Fruit fly (Drosophila melanogaster) whole organism, embryonic: ENCODE measurements around the gene Baldspot.

Experiments
- B-H2 ChIP-seq: fragments of 200-800 bp; sonication (Bioruptor generic); optimal IDR thresholded peaks from 2 replicates; lab custom pipeline; 2018; ENCODE audit warnings: missing biosample characterization, mild to moderate bottlenecking, missing genetic modification characterization
- Bdp1 ChIP-seq: fragments of 200-800 bp; sonication (Bioruptor generic); optimal IDR thresholded peaks from 3 replicates; lab custom pipeline; 2016; ENCODE audit warnings: missing biosample characterization, missing genetic modification characterization
- Blimp-1 ChIP-seq: fragments of 200-800 bp; sonication (Bioruptor generic); optimal IDR thresholded peaks from 3 replicates; lab custom pipeline; 2018; ENCODE audit warnings: missing biosample characterization, missing genetic modification characterization, mild to moderate bottlenecking, moderate library complexity, missing genetic modification reagents
- CG10321 ChIP-seq: fragments of 200-800 bp; sonication (Bioruptor generic); IDR thresholded peaks from 2 replicates; pipeline ENCODE4 v1.3.6; 2022; ENCODE audit warnings: missing biosample characterization, missing genetic modification characterization
- CG10959 ChIP-seq: fragments of 200-800 bp; sonication (Bioruptor generic); IDR thresholded peaks from 2 replicates; pipeline ENCODE4 v1.3.6; 2022; ENCODE audit warnings: missing biosample characterization, missing genetic modification characterization
- CG11398 ChIP-seq: fragments of 200-800 bp; sonication (Bioruptor generic); optimal IDR thresholded peaks from 2 replicates; lab custom pipeline; 2016; ENCODE audit warnings: missing biosample characterization, missing genetic modification characterization
- CG12219 ChIP-seq: fragments of 200-800 bp; sonication (Bioruptor generic); optimal IDR thresholded peaks from 3 replicates; lab custom pipeline; 2018; ENCODE audit warnings: missing biosample characterization, mild to moderate bottlenecking, missing genetic modification characterization
- CG17186 ChIP-seq: fragments of 200-800 bp; sonication (Bioruptor generic); optimal IDR thresholded peaks from 3 replicates; lab custom pipeline; 2017; ENCODE audit warnings: missing biosample characterization, missing genetic modification reagents, missing genetic modification characterization
- CG2678 ChIP-seq: fragments of 200-800 bp; sonication (Bioruptor generic); optimal IDR thresholded peaks from 3 replicates; lab custom pipeline; 2019; ENCODE audit warnings: missing biosample characterization, mild to moderate bottlenecking, missing genetic modification characterization, moderate library complexity
- CG2889 ChIP-seq: fragments of 200-800 bp; sonication (Bioruptor generic); IDR thresholded peaks from 3 replicates; pipeline ENCODE4 v1.3.6; 2022; ENCODE audit warnings: missing biosample characterization, missing genetic modification characterization
- CG30403 ChIP-seq: fragments of 200-800 bp; sonication (Bioruptor generic); optimal IDR thresholded peaks from 3 replicates; lab custom pipeline; 2016; ENCODE audit warnings: missing biosample characterization, missing genetic modification characterization
- CG3163 ChIP-seq: fragments of 200-800 bp; sonication (Bioruptor generic); optimal IDR thresholded peaks from 3 replicates; lab custom pipeline; 2016; ENCODE audit warnings: missing biosample characterization, missing genetic modification characterization
- CG3281 ChIP-seq: fragments of 200-800 bp; sonication (Bioruptor generic); optimal IDR thresholded peaks from 3 replicates; lab custom pipeline; 2017; ENCODE audit warnings: missing biosample characterization, mild to moderate bottlenecking, missing genetic modification characterization
- CG3847 ChIP-seq: fragments of 200-800 bp; sonication (Bioruptor generic); IDR thresholded peaks from 2 replicates; pipeline ENCODE4 v1.3.6; 2022; ENCODE audit warnings: missing biosample characterization, missing genetic modification characterization
- CG3995 ChIP-seq: fragments of 200-800 bp; sonication (Bioruptor generic); optimal IDR thresholded peaks from 3 replicates; lab custom pipeline; 2016; ENCODE audit warnings: missing biosample characterization, missing genetic modification characterization
- CG5180 ChIP-seq: fragments of 200-800 bp; sonication (Bioruptor generic); optimal IDR thresholded peaks from 3 replicates; lab custom pipeline; 2017; ENCODE audit warnings: missing biosample characterization, missing genetic modification characterization, mild to moderate bottlenecking, moderate library complexity, missing genetic modification reagents
- CG5245 ChIP-seq: fragments of 200-800 bp; sonication (Bioruptor generic); optimal IDR thresholded peaks from 3 replicates; lab custom pipeline; 2016; ENCODE audit warnings: missing biosample characterization, missing genetic modification characterization
- CG6683 ChIP-seq: fragments of 200-800 bp; sonication (Bioruptor generic); optimal IDR thresholded peaks from 2 replicates; lab custom pipeline; 2017; ENCODE audit warnings: missing biosample characterization, mild to moderate bottlenecking, missing genetic modification characterization, missing genetic modification reagents
- CG7357 ChIP-seq: fragments of 200-800 bp; sonication (Bioruptor generic); IDR thresholded peaks from 3 replicates; pipeline ENCODE4 v1.3.6; 2022; ENCODE audit warnings: missing biosample characterization, missing genetic modification characterization
- CG8944 ChIP-seq: fragments of 200-800 bp; sonication (Bioruptor generic); optimal IDR thresholded peaks from 3 replicates; lab custom pipeline; 2016; ENCODE audit warnings: missing biosample characterization, missing genetic modification characterization
- CG9215 ChIP-seq: fragments of 200-800 bp; sonication (Bioruptor generic); IDR thresholded peaks from 2 replicates; pipeline ENCODE4 v1.3.6; 2022; ENCODE audit warnings: missing biosample characterization, missing genetic modification characterization
- Eip74EF ChIP-seq, 2 experiments: fragments of 200-800 bp in 1 of 2; fragments of >200 bp in 1 of 2; sonication (Bioruptor generic) in 1 of 2; optimal IDR thresholded peaks; 2 replicates each; lab custom pipeline; 2017 to 2019; ENCODE audit warnings: missing biosample characterization in 2 of 2, missing genetic modification characterization in 2 of 2, mild to moderate bottlenecking in 1 of 2, moderate library complexity in 1 of 2
- HmgZ ChIP-seq: fragments of 200-800 bp; sonication (Bioruptor generic); optimal IDR thresholded peaks from 2 replicates; lab custom pipeline; 2018; ENCODE audit warnings: missing biosample characterization, mild to moderate bottlenecking, missing genetic modification characterization
- Hmx ChIP-seq: fragments of 200-800 bp; sonication (Bioruptor generic); optimal IDR thresholded peaks from 2 replicates; lab custom pipeline; 2016; ENCODE audit warnings: missing biosample characterization, missing genetic modification characterization
- Med ChIP-seq: fragments of 200-800 bp; sonication (Bioruptor generic); peaks from one replicate; lab custom pipeline; 2016; ENCODE audit warnings: missing biosample characterization, missing genetic modification characterization, mild to moderate bottlenecking, inconsistent platforms, moderate library complexity
- Meics ChIP-seq: fragments of 200-800 bp; sonication (Bioruptor generic); optimal IDR thresholded peaks from 2 replicates; lab custom pipeline; 2017; ENCODE audit warnings: missing biosample characterization, mild to moderate bottlenecking, missing genetic modification characterization
- Side ChIP-seq: fragments of 200-800 bp; sonication (Bioruptor generic); optimal IDR thresholded peaks from 2 replicates; lab custom pipeline; 2016; ENCODE audit warnings: missing biosample characterization, missing genetic modification characterization
- YL-1 ChIP-seq: fragments of 200-800 bp; sonication (Bioruptor generic); optimal IDR thresholded peaks from 3 replicates; lab custom pipeline; 2017; ENCODE audit warnings: missing biosample characterization, mild to moderate bottlenecking, missing genetic modification characterization
- aop ChIP-seq: fragments of 200-800 bp; sonication (Bioruptor generic); IDR thresholded peaks from 2 replicates; pipeline ENCODE4 v1.3.6; 2022; ENCODE audit warnings: missing biosample characterization, missing genetic modification characterization
- corto ChIP-seq: fragments of 200-800 bp; sonication (Bioruptor generic); optimal IDR thresholded peaks from 2 replicates; lab custom pipeline; 2016; ENCODE audit warnings: missing biosample characterization, mild to moderate bottlenecking, missing genetic modification characterization, moderate library complexity
- danr ChIP-seq: fragments of 200-800 bp; sonication (Bioruptor generic); IDR thresholded peaks from 2 replicates; pipeline ENCODE4 v1.3.6; 2022; ENCODE audit warnings: missing biosample characterization, missing genetic modification characterization
- dmrt99B ChIP-seq: fragments of 200-800 bp; sonication (Bioruptor generic); optimal IDR thresholded peaks from 2 replicates; lab custom pipeline; 2018; ENCODE audit warnings: missing biosample characterization, mild to moderate bottlenecking, missing genetic modification characterization, moderate library complexity
- dpn ChIP-seq, 2 experiments: fragments of 200-800 bp; sonication (Bioruptor generic); optimal IDR thresholded peaks; 3 replicates each; lab custom pipeline; 2016; ENCODE audit warnings: missing biosample characterization in 2 of 2, missing genetic modification characterization in 2 of 2
- dysf ChIP-seq: fragments of 200-800 bp; sonication (Bioruptor generic); IDR thresholded peaks from 3 replicates; pipeline ENCODE4 v1.3.6; 2022; ENCODE audit warnings: missing biosample characterization, missing genetic modification characterization
- eyg ChIP-seq: fragments of 200-800 bp; sonication (Bioruptor generic); optimal IDR thresholded peaks from 3 replicates; lab custom pipeline; 2016; ENCODE audit warnings: missing biosample characterization, missing genetic modification characterization
- gem ChIP-seq: fragments of 200-800 bp; sonication (Bioruptor generic); optimal IDR thresholded peaks from 2 replicates; lab custom pipeline; 2019; ENCODE audit warnings: missing biosample characterization, mild to moderate bottlenecking, missing genetic modification characterization, moderate library complexity
- gfzf ChIP-seq: fragments of 200-800 bp; sonication (Bioruptor generic); optimal IDR thresholded peaks from 2 replicates; lab custom pipeline; 2016; ENCODE audit warnings: missing biosample characterization, mild to moderate bottlenecking, missing genetic modification characterization, moderate library complexity
- inv ChIP-seq: fragments of 200-800 bp; sonication (Bioruptor generic); IDR thresholded peaks from 2 replicates; pipeline ENCODE4 v1.3.6; 2022; ENCODE audit warnings: missing biosample characterization, missing genetic modification characterization; ENCODE audit not compliant: partially characterized antibody
- jing ChIP-seq: fragments of 200-800 bp; sonication (Bioruptor generic); optimal IDR thresholded peaks from 2 replicates; lab custom pipeline; 2018; ENCODE audit warnings: missing biosample characterization, mild to moderate bottlenecking, missing genetic modification characterization
- org-1 ChIP-seq: fragments of 200-800 bp; sonication (Bioruptor generic); optimal IDR thresholded peaks from 2 replicates; lab custom pipeline; 2017; ENCODE audit warnings: missing biosample characterization, missing genetic modification characterization
- pb ChIP-seq: fragments of 200-800 bp; sonication (Bioruptor generic); optimal IDR thresholded peaks from 3 replicates; lab custom pipeline; 2016; ENCODE audit warnings: missing biosample characterization, missing genetic modification characterization
- prd ChIP-seq, 3 experiments: fragments of >200 bp in 2 of 3; fragments of 200-800 bp in 1 of 3; sonication (Bioruptor generic) in 1 of 3; optimal IDR thresholded peaks in 2 of 3; IDR thresholded peaks in 1 of 3; 2 replicates in 2 of 3; 3 replicates in 1 of 3; pipeline versions ENCODE4 v1.3.6 to Lab custom; 2017 to 2022; ENCODE audit warnings: missing biosample characterization in 1 of 3, missing genetic modification characterization in 1 of 3
- pzg ChIP-seq: fragments of 200-800 bp; sonication (Bioruptor generic); optimal IDR thresholded peaks from 3 replicates; lab custom pipeline; 2018; ENCODE audit warnings: missing biosample characterization, mild to moderate bottlenecking, missing genetic modification characterization, moderate library complexity
- repo ChIP-seq: fragments of 200-800 bp; sonication (Bioruptor generic); optimal IDR thresholded peaks from 2 replicates; lab custom pipeline; 2016; ENCODE audit warnings: missing biosample characterization, missing genetic modification characterization
- sisA ChIP-seq: fragments of 200-800 bp; sonication (Bioruptor generic); IDR thresholded peaks from 2 replicates; pipeline ENCODE4 v1.3.6; 2022; ENCODE audit warnings: missing biosample characterization, missing genetic modification characterization
- slou ChIP-seq: fragments of 200-800 bp; sonication (Bioruptor generic); optimal IDR thresholded peaks from 3 replicates; lab custom pipeline; 2016; ENCODE audit warnings: missing biosample characterization, missing genetic modification characterization
- so ChIP-seq: fragments of 200-800 bp; sonication (Bioruptor generic); IDR thresholded peaks from 3 replicates; pipeline ENCODE4 v1.3.6; 2022; ENCODE audit warnings: missing biosample characterization, missing genetic modification characterization
- trem ChIP-seq: fragments of 200-800 bp; optimal IDR thresholded peaks from 3 replicates; lab custom pipeline; 2019; ENCODE audit warnings: missing biosample characterization, mild to moderate bottlenecking, missing genetic modification characterization, moderate library complexity
- vfl ChIP-seq: fragments of 200-800 bp; sonication (Bioruptor generic); optimal IDR thresholded peaks from 2 replicates; lab custom pipeline; 2016; ENCODE audit warnings: missing biosample characterization, missing genetic modification characterization
- zen ChIP-seq: fragments of 200-800 bp; sonication (Bioruptor generic); optimal IDR thresholded peaks from 3 replicates; lab custom pipeline; 2018; ENCODE audit warnings: missing biosample characterization, mild to moderate bottlenecking, missing genetic modification characterization, moderate library complexity

Gene Baldspot

DNA sequence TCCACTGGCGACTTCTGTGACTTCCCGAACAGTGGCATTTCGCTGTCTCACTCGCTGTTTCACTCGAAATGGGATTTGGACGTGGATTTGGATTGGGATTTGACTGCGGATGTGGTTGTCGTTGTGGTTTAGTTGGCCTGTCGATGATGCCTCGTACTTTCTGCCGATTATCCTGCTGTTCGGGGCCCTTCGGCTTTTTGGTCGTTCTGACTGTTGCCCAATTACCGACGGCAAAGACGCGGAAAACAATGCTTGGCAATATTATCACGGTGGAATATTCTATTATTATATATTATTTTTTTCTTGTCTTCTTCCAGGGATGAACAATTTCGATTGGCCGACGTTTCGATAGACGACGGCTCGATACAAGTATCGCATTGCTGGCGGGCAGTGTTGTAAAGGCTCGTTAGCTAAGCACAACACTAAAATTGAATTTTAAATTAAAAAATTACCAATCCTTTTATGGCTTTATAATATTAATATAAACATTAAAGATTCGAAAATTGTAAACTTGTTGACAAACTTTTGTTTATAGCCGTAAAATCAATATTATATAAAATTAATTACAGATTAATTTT is 46.2 kb downstream of the Baldspot start, which contains the start of gene Mo25 (continued):
- no peak for TF ChIP-seq CG9215 (GFP tag; lab: Robert Waterston, UW)
- TF ChIP-seq dysf: 0 out of 3 replicates have a peak, but pooled peaks have one; percentile 36
- TF ChIP-seq inv (GFP tag; lab: Robert Waterston, UW): peak; percentile 60
- no peak for TF ChIP-seq CG5180 (GFP tag; lab: Kevin White, UChicago)
- TF ChIP-seq vfl: peak; percentile 32
- peak; percentile 92 for TF ChIP-seq Med
- no peak for TF ChIP-seq CG2889
- no peak for TF ChIP-seq CG6683 (GFP tag; lab: Kevin White, UChicago)
- TF ChIP-seq danr (GFP tag; lab: Robert Waterston, UW): no peak
- no peak for TF ChIP-seq eyg (GFP tag; lab: Kevin White, UChicago)
- TF ChIP-seq gem: peak; percentile 45
- peak; percentile 71 for TF ChIP-seq CG3847
- TF ChIP-seq CG8944 (GFP tag; lab: Kevin White, UChicago): no peak
- TF ChIP-seq Side (GFP tag; lab: Kevin White, UChicago): peak; percentile 0
- no peak for TF ChIP-seq CG7357 (GFP tag; lab: Robert Waterston, UW)
- TF ChIP-seq CG12219 (GFP tag; lab: Kevin White, UChicago): no peak
- TF ChIP-seq CG2678 (tag; lab: Kevin White, UChicago): no peak
- no peak for TF ChIP-seq pb (GFP tag; lab: Kevin White, UChicago)
- peak; percentile 73 for TF ChIP-seq HmgZ (tag; lab: Kevin White, UChicago)
- TF ChIP-seq jing (GFP tag; lab: Kevin White, UChicago): no peak
- peak; percentile 78 for TF ChIP-seq trem (tag; lab: Kevin White, UChicago)
- peak; percentile 15 for TF ChIP-seq Blimp-1 (GFP tag; lab: Kevin White, UChicago)
- TF ChIP-seq CG17186 (GFP tag; lab: Kevin White, UChicago): no peak
- peak; percentile 89 for TF ChIP-seq YL-1
- TF ChIP-seq aop (GFP tag; lab: Robert Waterston, UW): no peak
- TF ChIP-seq B-H2 (GFP tag; lab: Kevin White, UChicago): peak; percentile 78
- peak; percentile 34 for TF ChIP-seq Meics (GFP tag; lab: Kevin White, UChicago)
- peak; percentile 56 for TF ChIP-seq CG30403 (GFP tag; lab: Kevin White, UChicago)
- TF ChIP-seq gfzf (GFP tag; lab: Kevin White, UChicago): no peak
- TF ChIP-seq Eip74EF (GFP tag; optimal IDR thresholded peaks at IDR 0.05; lab: Kevin White, UChicago): no peak
- no peak for TF ChIP-seq CG3163 (GFP tag; lab: Kevin White, UChicago)
- TF ChIP-seq so (GFP tag; lab: Robert Waterston, UW): no peak
- TF ChIP-seq CG3281 (GFP tag; lab: Kevin White, UChicago): peak; percentile 11
- TF ChIP-seq org-1 (GFP tag; lab: Kevin White, UChicago): no peak
- no peak for TF ChIP-seq prd (optimal IDR thresholded peaks at IDR 0.05; lab: Kevin White, UChicago)
- TF ChIP-seq prd (GFP tag; IDR thresholded peaks at IDR 0.05; lab: Robert Waterston, UW): peak; percentile 40; the same call in 1 of the 3 replicates
- peak; percentile 80 for TF ChIP-seq pzg
- TF ChIP-seq corto (GFP tag; lab: Kevin White, UChicago): no peak
- no peak for TF ChIP-seq CG10959 (GFP tag; lab: Robert Waterston, UW)
- no peak for TF ChIP-seq dmrt99B
- peak in 1 of 2 experiments; percentile 57 for TF ChIP-seq dpn (GFP tag; optimal IDR thresholded peaks at IDR 0.05; lab: Kevin White, UChicago)
- no peak for TF ChIP-seq slou (GFP tag; lab: Kevin White, UChicago)
- peak; percentile 13 for TF ChIP-seq CG3995 (GFP tag; lab: Kevin White, UChicago)
- TF ChIP-seq zen: peak; percentile 41
- TF ChIP-seq CG5245 (GFP tag; lab: Kevin White, UChicago): peak; percentile 18
- TF ChIP-seq CG11398: no peak
- no peak for TF ChIP-seq repo
- no peak for TF ChIP-seq sisA (GFP tag; lab: Robert Waterston, UW)
- TF ChIP-seq Hmx (GFP tag; lab: Kevin White, UChicago): no peak
- peak; percentile 29 for TF ChIP-seq Bdp1 (GFP tag; lab: Kevin White, UChicago)
- no peak; the same call in 1 of the 2 replicates for TF ChIP-seq CG10321 (GFP tag; lab: Robert Waterston, UW)
